Worm (Caenorhabditis elegans): ENCODE results near the gene C01G10.1.
A peak's percentile ranks its signal among the peaks of the same experiment; 100 is the strongest.

Gene C01G10.1

ce11 chrV:15065068-15065744 is 34.3 kb upstream of the C01G10.1 start, which contains the start of gene C25D7.9:
TSS of gene C25D7.9 (plus strand) at chrV:15065135.
- TF ChIP-seq lin-38 (GFP tag; IDR thresholded peaks at IDR 0.05) (0 out of 2 replicates have a peak, but pooled peaks have one; percentile 7), hif-1 (tag; optimal IDR thresholded peaks at IDR 0.05) (peak in 1 of 2 experiments; percentile 21), fkh-10 (GFP tag; optimal IDR thresholded peaks at IDR 0.05) (no peak), hmg-1.1 (GFP tag; IDR thresholded peaks at IDR 0.05) (peak; percentile 40; the same call in 1 of the 2 replicates), mep-1 (tag; optimal IDR thresholded peaks at IDR 0.05) (peak; percentile 28), hlh-11 (tag; optimal IDR thresholded peaks at IDR 0.05) (peak; percentile 56), dmd-6 (GFP tag; IDR thresholded peaks at IDR 0.05) (peak; percentile 7; the same call in 1 of the 2 replicates), dmd-9 (GFP tag; IDR thresholded peaks at IDR 0.05) (peak; percentile 49; the same call in 1 of the 2 replicates), ztf-11 (tag; optimal IDR thresholded peaks at IDR 0.05) (no peak), nhr-41 (GFP tag; IDR thresholded peaks at IDR 0.05) (no peak), dpl-1 (GFP tag; optimal IDR thresholded peaks at IDR 0.05) (peak; percentile 31), dve-1 (tag; optimal IDR thresholded peaks at IDR 0.05; ENCODE audit: insufficient read depth) (peak; percentile 26), spr-3 (GFP tag; optimal IDR thresholded peaks at IDR 0.05) (peak; percentile 38), php-3 (GFP tag; IDR thresholded peaks at IDR 0.05) (no peak), lsy-2 (tag; optimal IDR thresholded peaks at IDR 0.05) (peak in 1 of 2 experiments; percentile 28), set-16 (GFP tag; IDR thresholded peaks at IDR 0.05) (peak; percentile 52), nhr-77 (tag; optimal IDR thresholded peaks at IDR 0.05) (peak; percentile 16), egl-43 (GFP tag; IDR thresholded peaks at IDR 0.05) (0 out of 2 replicates have a peak, but pooled peaks have one; percentile 34), lin-13 (GFP tag; optimal IDR thresholded peaks at IDR 0.05) (peak; percentile 10), mes-2 (tag; optimal IDR thresholded peaks at IDR 0.05; ENCODE audit: poor library complexity, severe bottlenecking) (peak; percentile 53), daf-12 (tag; optimal IDR thresholded peaks at IDR 0.05) (no peak), rbr-2 (tag; optimal IDR thresholded peaks at IDR 0.05) (peak; percentile 15), nhr-6 (tag; optimal IDR thresholded peaks at IDR 0.05) (peak; percentile 60)

DNA sequence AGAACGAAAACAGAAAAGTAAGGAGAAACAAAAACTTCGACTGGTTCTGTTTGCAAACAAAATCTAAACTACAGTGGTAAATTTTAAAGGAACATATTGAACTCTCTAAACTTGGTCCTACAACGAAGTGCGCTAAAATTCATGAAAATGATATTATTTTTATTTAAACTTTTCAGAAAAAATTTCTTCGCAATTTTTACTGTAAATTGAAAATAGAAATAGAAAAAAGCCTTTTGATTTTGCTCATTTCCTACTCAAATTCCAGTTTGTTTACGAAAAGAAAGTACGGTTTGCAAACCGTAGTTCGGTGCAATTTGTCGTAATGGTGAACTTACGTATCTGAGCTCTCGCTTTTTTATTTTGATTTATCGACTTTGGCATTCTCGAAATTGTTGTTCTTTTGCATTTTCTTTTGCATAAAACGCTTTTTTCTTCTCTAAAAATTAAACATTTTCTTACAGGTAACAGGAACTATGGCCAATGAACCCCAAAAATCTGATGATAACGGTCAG is 33.7 kb upstream of the C01G10.1 start, which contains the start of gene otub-1:
otub-1 (plus strand) TSS at position 462 of the 512 bp plus-strand sequence.
- TF ChIP-seq lin-39 (tag; optimal IDR thresholded peaks at IDR 0.05) (no peak), ztf-11 (tag; optimal IDR thresholded peaks at IDR 0.05) (no peak), rbr-2 (tag; optimal IDR thresholded peaks at IDR 0.05) (no peak), unc-62 (GFP tag; optimal IDR thresholded peaks at IDR 0.05 in 1 of 2) (peak in 1 of 2 experiments; percentile 47), unc-62 (tag; optimal IDR thresholded peaks at IDR 0.05) (no peak), unc-130 (GFP tag; optimal IDR thresholded peaks at IDR 0.05) (peak; percentile 75), fos-1 (tag; optimal IDR thresholded peaks at IDR 0.05) (no peak), Y48G9A.11 (GFP tag; IDR thresholded peaks at IDR 0.05) (no peak), ceh-28 (tag; optimal IDR thresholded peaks at IDR 0.05) (no peak), dmd-8 (GFP tag; IDR thresholded peaks at IDR 0.05) (no peak), ces-1 (GFP tag; optimal IDR thresholded peaks at IDR 0.05) (no peak), aha-1 (tag) (peak; percentile 81), ceh-20 (GFP tag; IDR thresholded peaks at IDR 0.05) (no peak), Y75B8A.6 (GFP tag; IDR thresholded peaks at IDR 0.05) (no peak), Y5F2A.4 (GFP tag; optimal IDR thresholded peaks at IDR 0.05) (no peak), daf-16 (GFP tag; optimal IDR thresholded peaks at IDR 0.05) (no peak), daf-16 (tag; optimal IDR thresholded peaks at IDR 0.05) (peak; percentile 1), nhr-42 (GFP tag; IDR thresholded peaks at IDR 0.05) (no peak), F26F4.8 (GFP tag; conservative IDR thresholded peaks at IDR 0.05) (no peak)
